Fruit fly (Drosophila melanogaster) whole organism, larva: ENCODE measurements around the gene CG42258.
A peak's percentile ranks its signal among the peaks of the same experiment; 100 is the strongest.

Source experiments
- noc ChIP-seq: fragments of 200-800 bp; sonication (Bioruptor generic); optimal IDR thresholded peaks from 3 replicates; lab custom pipeline; 2019; ENCODE audit warnings: missing biosample characterization, mild to moderate bottlenecking, missing genetic modification characterization, moderate library complexity

CG42258 gene

dm6 chrX:12470187-12470931 is 7.0 kb downstream of the CG42258 start:
- TF ChIP-seq noc (tag; lab: Kevin White, UChicago): peak; percentile 56

- no peak for TF ChIP-seq noc (tag; lab: Kevin White, UChicago)
Measured at dm6 chrX:12471408-12471807, 8.1 kb downstream of the CG42258 start.

- peak; percentile 99 for TF ChIP-seq noc (tag; lab: Kevin White, UChicago)
Measured at dm6 chrX:12472244-12472736, 9.0 kb downstream of the CG42258 start.

DNA sequence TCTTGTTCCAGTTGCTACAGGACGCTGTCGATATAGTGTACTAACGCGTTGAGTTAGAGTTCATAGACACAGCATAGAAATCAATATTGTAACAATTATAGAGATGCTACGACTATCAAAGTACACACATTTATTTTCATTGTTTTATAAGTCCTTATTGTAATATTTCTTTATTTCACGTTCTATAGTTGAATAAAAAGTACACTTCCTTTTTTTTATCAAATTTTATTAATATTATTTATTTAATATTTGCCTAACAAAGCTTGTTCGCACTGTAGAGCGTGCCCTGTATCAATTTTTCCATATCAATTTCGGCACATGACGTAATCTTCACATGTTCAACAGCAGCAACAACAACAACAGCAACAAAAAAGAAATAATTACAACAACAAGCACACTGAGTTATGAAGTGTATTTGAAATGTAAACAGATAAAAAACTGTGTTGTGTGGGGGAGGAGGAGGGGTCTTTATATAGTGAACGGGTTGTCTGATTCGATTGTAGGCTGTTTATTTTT is 10.7 kb downstream of the CG42258 start:
- TF ChIP-seq noc (tag; lab: Kevin White, UChicago): peak; percentile 89

- TF ChIP-seq noc (tag; lab: Kevin White, UChicago): peak; percentile 58
Measured at dm6 chrX:12480282-12480681, 17.0 kb downstream of the CG42258 start.

DNA sequence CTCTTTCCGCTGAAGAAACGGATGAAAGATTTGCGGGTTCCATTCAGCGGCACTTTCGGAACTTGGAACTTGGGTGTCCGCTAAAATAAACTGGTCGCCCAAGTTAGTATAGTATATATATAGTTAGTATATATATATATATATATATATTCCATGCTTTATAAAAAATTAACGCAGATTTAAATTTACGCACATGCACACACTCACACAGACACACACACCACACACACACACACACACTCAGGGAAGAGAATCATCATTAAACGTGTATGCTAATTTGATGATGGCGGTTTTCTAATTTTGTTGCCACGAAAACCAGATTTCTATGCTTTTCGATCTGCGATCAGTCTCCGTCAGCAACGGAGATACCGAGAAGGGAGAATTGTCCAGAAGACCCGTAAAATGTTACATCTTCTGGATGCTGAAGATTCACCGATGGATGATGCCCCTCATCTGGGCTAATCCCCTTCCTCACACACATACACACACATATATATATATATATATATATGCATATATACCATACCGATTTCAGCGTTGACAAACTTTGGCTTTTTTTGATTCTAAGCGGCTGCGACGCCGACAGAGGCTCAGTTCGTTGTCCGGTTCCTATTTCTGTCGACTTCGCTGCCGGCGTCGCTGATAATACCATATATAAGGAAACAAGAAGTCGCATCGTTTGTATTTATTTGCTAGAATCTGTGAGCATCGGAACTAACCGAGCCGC is 23.1 kb downstream of the CG42258 start, which contains the start of gene Cpr11A:
TSS of gene Cpr11A (plus strand) at position 677 of the 727 bp plus-strand sequence.
- TF ChIP-seq noc (tag; lab: Kevin White, UChicago): no peak

- no peak for TF ChIP-seq noc (tag; lab: Kevin White, UChicago)
Measured at dm6 chrX:12487485-12487884, 24.2 kb downstream of the CG42258 start.

dm6 chrX:12489991-12490390 is 26.7 kb downstream of the CG42258 start, which contains the start of gene Lsp1alpha:
TSS of gene Lsp1alpha (plus strand) at chrX:12490291.
- TF ChIP-seq noc (tag; lab: Kevin White, UChicago): no peak

DNA sequence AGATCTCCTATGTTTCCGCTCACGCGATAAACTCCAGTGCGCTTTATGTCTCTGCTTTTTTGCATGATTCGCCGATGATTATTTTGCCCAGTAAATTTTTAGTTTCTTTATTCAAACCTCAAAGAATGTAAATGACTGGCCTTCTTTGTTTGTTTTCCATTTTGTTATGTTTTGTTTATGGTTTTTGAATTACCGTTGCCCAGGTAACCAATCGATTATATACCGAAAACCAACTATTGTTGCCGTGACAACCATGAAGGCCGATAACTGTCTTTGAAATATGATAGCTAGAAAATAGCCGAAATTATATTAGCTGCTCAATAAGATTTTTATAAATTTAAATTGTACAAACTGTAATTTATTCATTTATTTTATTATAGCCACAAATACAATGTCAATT is 33.2 kb downstream of the CG42258 start, which contains the start of gene Mks1:
TSS of gene Mks1 (minus strand) at position 101 of the 400 bp plus-strand sequence.
- TF ChIP-seq noc (tag; lab: Kevin White, UChicago): no peak

DNA sequence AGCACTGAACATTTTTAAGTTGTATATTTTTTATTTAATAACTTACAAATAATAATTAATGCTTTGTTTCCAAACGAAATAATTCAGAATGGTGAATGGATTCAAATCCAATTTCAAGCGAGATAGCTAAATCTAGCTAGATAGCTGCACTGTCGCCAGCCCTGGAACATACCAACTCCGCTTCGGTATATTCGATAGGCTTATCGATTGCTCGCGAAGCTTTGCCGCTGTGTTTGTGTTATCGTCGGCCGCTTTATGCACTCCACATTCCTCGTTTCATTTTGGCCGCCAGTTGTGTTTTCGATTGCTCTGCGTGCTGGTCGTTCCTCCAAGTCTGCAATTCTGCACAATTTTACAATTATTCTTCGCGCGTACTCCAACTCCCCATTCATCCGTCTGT is 33.6 kb downstream of the CG42258 start, which contains the start of gene mdu:
TSS of gene mdu (plus strand) at position 259 of the 400 bp plus-strand sequence.
- no peak for TF ChIP-seq noc (tag; lab: Kevin White, UChicago)

DNA sequence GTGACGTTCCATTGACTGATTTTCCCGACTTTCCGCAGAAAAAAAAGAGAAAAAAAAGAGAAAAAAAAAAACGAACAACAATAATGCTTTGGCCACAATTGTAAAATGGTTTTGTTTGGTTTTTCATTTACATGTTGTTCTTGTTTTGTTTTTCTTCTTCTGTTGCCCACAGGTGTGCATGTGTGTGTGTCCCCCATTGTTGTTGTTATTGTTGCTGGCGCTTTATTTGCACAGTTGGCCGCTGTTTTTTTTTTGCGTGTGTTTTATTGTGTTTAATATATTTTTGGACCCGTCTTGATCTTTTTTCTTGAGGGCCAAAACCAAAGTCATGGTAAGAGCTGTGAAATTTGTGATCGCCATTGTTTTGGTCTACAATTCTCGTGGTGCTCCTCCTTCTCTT is 34.8 kb downstream of the CG42258 start:
- TF ChIP-seq noc (tag; lab: Kevin White, UChicago): no peak

DNA sequence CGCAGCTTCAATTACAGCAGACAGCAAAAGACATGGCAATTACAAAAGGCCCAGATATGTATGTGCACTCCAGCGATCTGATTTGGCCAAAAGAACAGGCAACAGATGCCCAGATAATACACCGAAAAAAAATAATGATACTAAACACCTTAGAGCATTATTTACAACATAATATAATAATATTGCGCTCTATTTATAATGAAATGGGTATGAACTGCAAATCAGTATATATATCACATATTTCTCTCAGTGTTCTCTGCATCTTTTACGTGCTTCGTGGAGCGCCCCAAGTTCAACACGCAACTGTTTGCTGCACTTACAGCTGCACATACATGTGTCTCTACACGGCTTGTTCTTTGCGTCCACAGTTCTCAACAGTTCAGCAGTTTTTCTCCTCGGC is 44.3 kb downstream of the CG42258 start:
- TF ChIP-seq noc (tag; lab: Kevin White, UChicago): no peak

- peak; percentile 84 for TF ChIP-seq noc (tag; lab: Kevin White, UChicago)
Measured at dm6 chrX:12510750-12511649, 47.7 kb downstream of the CG42258 start.
